Fruit fly (Drosophila melanogaster) whole organism, prepupa: ENCODE data around the gene CG14683.
A peak's percentile ranks its signal among the peaks of the same experiment; 100 is the strongest.

Experiments used
- Blimp-1 ChIP-seq: fragments of 200-800 bp; sonication (Bioruptor generic); optimal IDR thresholded peaks from 3 replicates; lab custom pipeline; 2017; ENCODE audit warnings: missing biosample characterization, missing genetic modification characterization, mild to moderate bottlenecking, moderate library complexity, missing genetic modification reagents
- CG10631 ChIP-seq: fragments of 200-800 bp; sonication (Bioruptor generic); optimal IDR thresholded peaks from 2 replicates; lab custom pipeline; 2016; ENCODE audit warnings: missing biosample characterization, missing genetic modification characterization
- CG10669 ChIP-seq: fragments of 200-800 bp; sonication (Bioruptor generic); optimal IDR thresholded peaks from 3 replicates; lab custom pipeline; 2018; ENCODE audit warnings: missing biosample characterization, mild to moderate bottlenecking, missing genetic modification characterization, moderate library complexity
- CG11294 ChIP-seq: fragments of 200-800 bp; sonication (Bioruptor generic); IDR thresholded peaks from 2 replicates; pipeline ENCODE4 v1.3.6; 2022; ENCODE audit warnings: missing biosample characterization, missing genetic modification characterization
- CG11902 ChIP-seq: fragments of 200-800 bp; sonication (Bioruptor generic); optimal IDR thresholded peaks from 3 replicates; lab custom pipeline; 2016; ENCODE audit warnings: missing biosample characterization, missing genetic modification characterization
- CG15336 ChIP-seq: fragments of 200-800 bp; sonication (Bioruptor generic); IDR thresholded peaks from 2 replicates; pipeline ENCODE4 v1.3.6; 2022; ENCODE audit warnings: missing biosample characterization, missing genetic modification characterization
- CG16779 ChIP-seq: fragments of 200-800 bp; sonication (Bioruptor generic); optimal IDR thresholded peaks from 3 replicates; lab custom pipeline; 2017; ENCODE audit warnings: missing biosample characterization, mild to moderate bottlenecking, missing genetic modification characterization
- CG31627 ChIP-seq: fragments of 200-800 bp; sonication (Bioruptor generic); optimal IDR thresholded peaks from 3 replicates; lab custom pipeline; 2016; ENCODE audit warnings: missing biosample characterization, missing genetic modification characterization
- CG34406 ChIP-seq: fragments of 200-800 bp; sonication (Bioruptor generic); optimal IDR thresholded peaks from 3 replicates; lab custom pipeline; 2016; ENCODE audit warnings: missing biosample characterization, missing genetic modification characterization
- CG3919 ChIP-seq: fragments of 200-800 bp; sonication (Bioruptor generic); optimal IDR thresholded peaks from 3 replicates; lab custom pipeline; 2016; ENCODE audit warnings: missing biosample characterization, missing genetic modification characterization
- CG4318 ChIP-seq: fragments of 200-800 bp; sonication (Bioruptor generic); optimal IDR thresholded peaks from 3 replicates; lab custom pipeline; 2017; ENCODE audit warnings: missing biosample characterization, mild to moderate bottlenecking, missing genetic modification characterization
- CG6276 ChIP-seq: fragments of 200-800 bp; sonication (Bioruptor generic); optimal IDR thresholded peaks from 2 replicates; lab custom pipeline; 2017; ENCODE audit warnings: missing biosample characterization, mild to moderate bottlenecking, missing genetic modification characterization
- CG6792 ChIP-seq: fragments of 200-800 bp; sonication (Bioruptor generic); optimal IDR thresholded peaks from 3 replicates; lab custom pipeline; 2016; ENCODE audit warnings: missing biosample characterization, missing genetic modification characterization
- CG6808 ChIP-seq: fragments of 200-800 bp; sonication (Bioruptor generic); optimal IDR thresholded peaks from 3 replicates; lab custom pipeline; 2017; ENCODE audit warnings: missing biosample characterization, missing genetic modification characterization, mild to moderate bottlenecking, moderate library complexity, missing genetic modification reagents
- CG6854 ChIP-seq: fragments of 200-800 bp; sonication (Bioruptor generic); optimal IDR thresholded peaks from 2 replicates; lab custom pipeline; 2017; ENCODE audit warnings: missing biosample characterization, mild to moderate bottlenecking, missing genetic modification characterization
- CG8119 ChIP-seq: fragments of 200-800 bp; sonication (Bioruptor generic); IDR thresholded peaks from 3 replicates; pipeline ENCODE4 v1.3.6; 2022; ENCODE audit warnings: missing biosample characterization, missing genetic modification characterization
- CG8319 ChIP-seq: fragments of 200-800 bp; sonication (Bioruptor generic); optimal IDR thresholded peaks from 3 replicates; lab custom pipeline; 2016; ENCODE audit warnings: missing biosample characterization, missing genetic modification characterization
- CG8632 ChIP-seq: fragments of 200-800 bp; sonication (Bioruptor generic); optimal IDR thresholded peaks from 3 replicates; lab custom pipeline; 2016; ENCODE audit warnings: missing biosample characterization, missing genetic modification characterization
- CG9139 ChIP-seq: fragments of 200-800 bp; sonication (Bioruptor generic); optimal IDR thresholded peaks from 3 replicates; lab custom pipeline; 2017; ENCODE audit warnings: missing biosample characterization, mild to moderate bottlenecking, missing genetic modification characterization
- Eip78C ChIP-seq: fragments of 200-800 bp; sonication (Bioruptor generic); peaks from one replicate; lab custom pipeline; 2016; ENCODE audit warnings: missing biosample characterization, missing genetic modification characterization
- Eip93F ChIP-seq: fragments of 200-800 bp; sonication (Bioruptor generic); optimal IDR thresholded peaks from 2 replicates; lab custom pipeline; 2016; ENCODE audit warnings: missing biosample characterization, mild to moderate bottlenecking, missing genetic modification characterization
- Ets96B ChIP-seq: fragments of 200-800 bp; optimal IDR thresholded peaks from 2 replicates; lab custom pipeline; 2019; ENCODE audit warnings: missing biosample characterization, mild to moderate bottlenecking, missing genetic modification characterization, moderate library complexity
- Hr38 ChIP-seq: sonication (Bioruptor generic); optimal IDR thresholded peaks from 2 replicates; lab custom pipeline; 2016; ENCODE audit warnings: missing biosample characterization, missing genetic modification characterization
- Hr39 ChIP-seq: fragments of 200-800 bp; sonication (Bioruptor generic); optimal IDR thresholded peaks from 2 replicates; lab custom pipeline; 2016; ENCODE audit warnings: missing biosample characterization, missing genetic modification characterization
- Hr4 ChIP-seq: fragments of 200-800 bp; sonication (Bioruptor generic); optimal IDR thresholded peaks from 3 replicates; lab custom pipeline; 2016; ENCODE audit warnings: missing biosample characterization, missing genetic modification characterization
- Lpt ChIP-seq: fragments of 200-800 bp; sonication (Bioruptor generic); optimal IDR thresholded peaks from 3 replicates; lab custom pipeline; 2016; ENCODE audit warnings: missing biosample characterization, missing genetic modification characterization
- Met ChIP-seq: fragments of 200-800 bp; sonication (Bioruptor generic); optimal IDR thresholded peaks from 3 replicates; lab custom pipeline; 2016; ENCODE audit warnings: missing biosample characterization, missing genetic modification characterization
- OdsH ChIP-seq: fragments of 200-800 bp; sonication (Bioruptor generic); optimal IDR thresholded peaks from 3 replicates; lab custom pipeline; 2016; ENCODE audit warnings: missing biosample characterization, missing genetic modification characterization
- Smox ChIP-seq: fragments of 200-800 bp; sonication (Bioruptor generic); optimal IDR thresholded peaks from 3 replicates; lab custom pipeline; 2016; ENCODE audit warnings: missing biosample characterization, missing genetic modification characterization
- Sox102F ChIP-seq: fragments of 200-800 bp; sonication (Bioruptor generic); optimal IDR thresholded peaks from 2 replicates; lab custom pipeline; 2016; ENCODE audit warnings: missing biosample characterization, mild to moderate bottlenecking, missing genetic modification characterization
- Sox14 ChIP-seq: fragments of 200-800 bp; sonication (Bioruptor generic); optimal IDR thresholded peaks from 3 replicates; lab custom pipeline; 2016; ENCODE audit warnings: missing biosample characterization, missing genetic modification characterization
- Sox15 ChIP-seq: fragments of 200-800 bp; sonication (Bioruptor generic); optimal IDR thresholded peaks from 3 replicates; lab custom pipeline; 2016; ENCODE audit warnings: missing biosample characterization, missing genetic modification characterization
- achi ChIP-seq: fragments of 200-800 bp; sonication (Bioruptor generic); optimal IDR thresholded peaks from 3 replicates; lab custom pipeline; 2016; ENCODE audit warnings: missing biosample characterization, missing genetic modification characterization
- acj6 ChIP-seq: fragments of 200-800 bp; sonication (Bioruptor generic); optimal IDR thresholded peaks from 3 replicates; lab custom pipeline; 2016; ENCODE audit warnings: missing biosample characterization, missing genetic modification characterization
- cyc ChIP-seq: fragments of 200-800 bp; sonication (Bioruptor generic); optimal IDR thresholded peaks from 3 replicates; lab custom pipeline; 2016; ENCODE audit warnings: missing biosample characterization, missing genetic modification characterization
- dac ChIP-seq: fragments of 200-800 bp; sonication (Bioruptor generic); optimal IDR thresholded peaks from 2 replicates; lab custom pipeline; 2017; ENCODE audit warnings: missing biosample characterization, mild to moderate bottlenecking, missing genetic modification characterization
- dsx ChIP-seq: fragments of 200-800 bp; optimal IDR thresholded peaks from 3 replicates; lab custom pipeline; 2019; ENCODE audit warnings: missing biosample characterization, mild to moderate bottlenecking, missing genetic modification characterization, moderate library complexity; ENCODE audit not compliant: poor library complexity, severe bottlenecking
- eg ChIP-seq: fragments of 200-800 bp; sonication (Bioruptor generic); IDR thresholded peaks from 3 replicates; pipeline ENCODE4 v1.3.6; 2022; ENCODE audit warnings: missing biosample characterization, missing genetic modification characterization
- esn ChIP-seq: fragments of 200-800 bp; sonication (Bioruptor generic); optimal IDR thresholded peaks from 2 replicates; lab custom pipeline; 2016; ENCODE audit warnings: missing biosample characterization, mild to moderate bottlenecking, missing genetic modification characterization, moderate library complexity
- fd59A ChIP-seq: fragments of 200-800 bp; sonication (Bioruptor generic); optimal IDR thresholded peaks from 2 replicates; lab custom pipeline; 2017; ENCODE audit warnings: missing biosample characterization, mild to moderate bottlenecking, missing genetic modification characterization, missing genetic modification reagents
- fd85E ChIP-seq: fragments of 200-800 bp; sonication (Bioruptor generic); optimal IDR thresholded peaks from 3 replicates; lab custom pipeline; 2016; ENCODE audit warnings: missing biosample characterization, missing genetic modification characterization
- fkh ChIP-seq: fragments of 200-800 bp; sonication (Bioruptor generic); optimal IDR thresholded peaks from 3 replicates; lab custom pipeline; 2017; ENCODE audit warnings: missing biosample characterization, mild to moderate bottlenecking, missing genetic modification characterization, moderate library complexity
- lz ChIP-seq: fragments of 200-800 bp; sonication (Bioruptor generic); optimal IDR thresholded peaks from 3 replicates; lab custom pipeline; 2016; ENCODE audit warnings: missing biosample characterization, missing genetic modification characterization
- net ChIP-seq: fragments of 200-800 bp; sonication (Bioruptor generic); optimal IDR thresholded peaks from 3 replicates; lab custom pipeline; 2016; ENCODE audit warnings: missing biosample characterization, missing genetic modification characterization
- salr ChIP-seq, 2 experiments: fragments of 200-800 bp; sonication (Bioruptor generic); optimal IDR thresholded peaks; 3 replicates each; lab custom pipeline; 2016 to 2018; ENCODE audit warnings: missing biosample characterization in 2 of 2, missing genetic modification characterization in 2 of 2, mild to moderate bottlenecking in 1 of 2
- spab ChIP-seq: fragments of 200-800 bp; sonication (Bioruptor generic); optimal IDR thresholded peaks from 2 replicates; lab custom pipeline; 2017; ENCODE audit warnings: missing biosample characterization, mild to moderate bottlenecking, missing genetic modification characterization, missing genetic modification reagents
- svp ChIP-seq: fragments of 200-800 bp; sonication (Bioruptor generic); peaks from one replicate; lab custom pipeline; 2016; ENCODE audit warnings: missing biosample characterization, missing genetic modification characterization

Gene CG14683

DNA sequence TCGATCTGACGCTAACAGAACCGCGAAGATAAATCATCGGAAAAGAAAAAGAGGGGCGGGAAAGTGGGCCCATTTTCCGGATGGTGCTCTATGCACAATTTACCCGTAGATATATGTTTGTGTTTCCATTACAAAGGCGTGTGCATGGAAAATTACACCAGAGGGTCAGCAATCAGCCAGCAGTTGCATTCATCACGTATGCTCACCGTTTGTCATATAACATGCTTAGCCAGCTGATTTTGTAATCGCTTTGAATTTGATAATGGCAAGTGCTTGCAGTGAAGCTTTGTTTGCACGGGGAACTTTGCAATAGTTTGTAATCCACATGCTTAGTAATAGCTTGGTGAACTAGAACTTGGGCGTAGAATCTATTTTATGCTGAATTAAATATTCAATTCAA lies 16.5 kb upstream of the CG14683 start:
- TF ChIP-seq svp (peak; percentile 50), dsx (GFP tag; lab: Kevin White, UChicago) (no peak)

DNA sequence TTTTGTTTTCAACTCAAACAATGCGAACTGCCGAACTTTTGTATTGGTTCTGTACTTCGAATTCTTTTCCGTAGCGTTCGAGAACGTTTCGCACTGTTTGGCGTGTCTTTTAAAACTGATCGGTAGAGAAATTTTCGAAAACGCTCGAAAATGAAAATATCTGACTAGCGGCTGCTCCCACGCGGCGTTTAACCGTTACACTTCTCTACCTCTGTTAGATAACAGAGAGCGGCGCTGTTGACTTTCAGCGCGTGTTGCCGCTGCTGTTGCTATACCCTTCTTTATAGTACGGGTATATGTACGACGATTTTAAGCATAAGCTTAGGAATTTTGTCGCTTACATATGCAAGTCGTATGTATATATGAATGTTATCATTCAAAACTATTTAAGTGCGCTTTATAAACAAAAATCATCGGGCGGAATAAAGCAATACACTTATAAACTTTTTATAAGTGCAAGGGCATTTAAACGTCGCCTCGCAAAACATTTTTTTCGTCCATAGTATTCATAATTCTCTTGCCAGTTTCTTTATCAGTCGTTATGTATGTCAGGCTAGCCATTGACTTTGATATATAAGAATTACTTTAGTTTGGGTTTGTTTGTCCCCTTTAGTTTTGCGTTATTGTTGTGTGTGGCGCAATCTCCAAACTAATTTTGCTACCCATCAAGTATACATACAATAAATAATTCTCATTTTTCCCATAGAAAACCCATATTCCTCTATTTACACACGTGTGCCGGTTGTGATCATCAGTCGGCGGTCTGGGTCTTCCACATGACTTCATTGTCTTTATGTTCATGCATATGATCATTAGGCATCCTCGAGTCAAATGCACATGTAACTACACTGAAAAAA lies 15.4 kb upstream of the CG14683 start, which contains the start of gene Phyhd1:
Gene Phyhd1 (minus strand): TSS at position 101 of the 857 bp plus-strand sequence.
- TF ChIP-seq CG10669 (GFP tag; lab: Kevin White, UChicago) (peak; percentile 78), Smox (GFP tag; lab: Kevin White, UChicago) (peak; percentile 70), achi (GFP tag; lab: Kevin White, UChicago) (peak; percentile 84), dsx (GFP tag; lab: Kevin White, UChicago) (peak; percentile 59), Sox102F (GFP tag; lab: Kevin White, UChicago) (peak; percentile 81), CG31627 (GFP tag; lab: Kevin White, UChicago) (peak; percentile 89), Hr38 (GFP tag; lab: Kevin White, UChicago) (no peak), CG6854 (no peak), CG8119 (GFP tag; lab: Robert Waterston, UW) (peak; percentile 91), cyc (peak; percentile 86), Met (GFP tag; lab: Kevin White, UChicago) (peak; percentile 79), Ets96B (tag; lab: Kevin White, UChicago) (peak; percentile 75), eg (peak; percentile 90), svp (peak; percentile 90), CG10631 (GFP tag; lab: Kevin White, UChicago) (peak; percentile 85), lz (GFP tag; lab: Kevin White, UChicago) (peak; percentile 83), spab (peak; percentile 59), CG16779 (tag; lab: Kevin White, UChicago) (peak; percentile 66), dac (peak; percentile 67), CG6276 (GFP tag; lab: Kevin White, UChicago) (peak; percentile 77), CG4318 (GFP tag; lab: Kevin White, UChicago) (peak; percentile 78), CG11294 (peak; percentile 66), CG3919 (GFP tag; lab: Kevin White, UChicago) (peak; percentile 88), Hr4 (GFP tag; lab: Kevin White, UChicago) (peak; percentile 88), fkh (GFP tag; lab: Kevin White, UChicago) (peak; percentile 76), Sox14 (GFP tag; lab: Kevin White, UChicago) (peak; percentile 89), Blimp-1 (GFP tag; lab: Kevin White, UChicago) (no peak), CG11902 (peak; percentile 79), esn (GFP tag; lab: Kevin White, UChicago) (peak; percentile 88), acj6 (GFP tag; lab: Kevin White, UChicago) (peak; percentile 89), Hr39 (GFP tag; lab: Kevin White, UChicago) (peak; percentile 87), fd85E (GFP tag; lab: Kevin White, UChicago) (peak; percentile 32), fd59A (GFP tag; lab: Kevin White, UChicago) (peak; percentile 78), CG6792 (GFP tag; lab: Kevin White, UChicago) (peak; percentile 88), CG8319 (GFP tag; lab: Kevin White, UChicago) (peak; percentile 81), CG15336 (peak; percentile 90), Sox15 (GFP tag; lab: Kevin White, UChicago) (peak; percentile 78), Eip78C (GFP tag; lab: Kevin White, UChicago) (peak; percentile 98), CG9139 (GFP tag; lab: Kevin White, UChicago) (peak; percentile 34), Eip93F (no peak), Lpt (GFP tag; lab: Kevin White, UChicago) (peak; percentile 79), OdsH (GFP tag; lab: Kevin White, UChicago) (peak; percentile 92), net (GFP tag; lab: Kevin White, UChicago) (peak; percentile 81), CG6808 (GFP tag; lab: Kevin White, UChicago) (peak; percentile 54), salr (GFP tag; optimal IDR thresholded peaks at IDR 0.05; lab: Kevin White, UChicago) (peak; percentile 72 to 73), CG34406 (GFP tag; lab: Kevin White, UChicago) (peak; percentile 85), CG8632 (peak; percentile 82)
